Fruit fly (Drosophila melanogaster): ENCODE measurements around the gene CG6149.

The CG6149 gene

DNA sequence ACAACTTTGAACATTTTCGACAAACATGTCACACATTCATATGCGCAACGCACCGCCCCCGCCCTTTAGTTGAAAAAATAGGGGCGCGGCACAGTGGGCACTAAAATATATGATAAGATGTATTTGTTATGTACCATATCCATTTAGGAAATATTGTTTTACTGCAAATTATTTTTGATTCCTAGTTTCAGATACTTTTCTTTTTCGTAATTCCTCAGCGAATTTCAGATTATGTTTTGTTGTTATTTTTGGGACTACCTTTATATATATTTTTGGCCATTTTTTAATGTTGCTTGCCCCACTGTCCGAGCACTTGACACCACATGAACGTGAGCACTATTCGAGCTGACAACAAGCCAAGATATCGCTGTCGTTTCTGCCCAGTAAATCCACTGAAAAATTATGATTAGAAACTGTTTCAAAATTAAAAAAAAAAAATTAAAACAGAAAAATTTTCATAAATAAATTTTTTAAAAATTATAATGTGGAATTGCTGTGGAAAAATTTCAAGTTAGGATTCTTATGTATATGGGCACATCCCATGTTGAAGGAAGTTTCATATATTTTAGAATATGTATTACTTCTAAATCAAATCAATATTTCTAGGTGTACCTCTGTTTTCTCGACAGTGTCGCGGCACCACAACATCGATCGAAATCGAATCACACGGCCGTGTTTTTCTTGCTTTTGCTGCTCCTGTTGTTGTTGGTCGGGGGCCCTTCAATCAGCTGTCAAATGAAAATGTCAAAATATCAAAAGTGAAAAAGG is 17.8 kb downstream of the CG6149 start:
- TF ChIP-seq CG12605 (GFP tag; IDR thresholded peaks at IDR 0.05), result no peak
- TF ChIP-seq CG8301 (tag; optimal IDR thresholded peaks at IDR 0.05), result peak; percentile 23
- TF ChIP-seq Pif1A (GFP tag; optimal IDR thresholded peaks at IDR 0.05), result no peak
- TF ChIP-seq CG34367 (tag; optimal IDR thresholded peaks at IDR 0.05), result no peak
- TF ChIP-seq CG9948 (tag; optimal IDR thresholded peaks at IDR 0.05), result peak; percentile 25
- peak; percentile 13 for TF ChIP-seq CG8159 (tag; optimal IDR thresholded peaks at IDR 0.05)
- TF ChIP-seq CG13204 (GFP tag; optimal IDR thresholded peaks at IDR 0.05), result no peak
- no peak for TF ChIP-seq CG10348 (GFP tag; IDR thresholded peaks at IDR 0.05)
- TF ChIP-seq CG32121 (GFP tag; IDR thresholded peaks at IDR 0.05), result peak; percentile 77
- no peak for TF ChIP-seq Pif1B (GFP tag; optimal IDR thresholded peaks at IDR 0.05)
- TF ChIP-seq CG4496 (GFP tag; IDR thresholded peaks at IDR 0.05), result peak; percentile 53; the same call in 2 of the 3 replicates
- no peak for TF ChIP-seq EcR (GFP tag; optimal IDR thresholded peaks at IDR 0.05)
- TF ChIP-seq CG17806 (tag; optimal IDR thresholded peaks at IDR 0.05), result peak; percentile 12
- peak; percentile 40; the same call in 1 of the 2 replicates for TF ChIP-seq Ets98B (GFP tag; IDR thresholded peaks at IDR 0.05)
- no peak for TF ChIP-seq CG15710 (tag; optimal IDR thresholded peaks at IDR 0.05)
- TF ChIP-seq fd96Ca (GFP tag; IDR thresholded peaks at IDR 0.05), result peak; percentile 13; the same call in 2 of the 3 replicates
- TF ChIP-seq CG14655 (GFP tag; optimal IDR thresholded peaks at IDR 0.05), result peak; percentile 48
- no peak for TF ChIP-seq Snoo (tag; optimal IDR thresholded peaks at IDR 0.05)
- no peak for TF ChIP-seq gl (tag; optimal IDR thresholded peaks at IDR 0.05)
- no peak for TF ChIP-seq rn (GFP tag; IDR thresholded peaks at IDR 0.05)
- no peak for TF ChIP-seq D1 (tag; optimal IDR thresholded peaks at IDR 0.05)

DNA sequence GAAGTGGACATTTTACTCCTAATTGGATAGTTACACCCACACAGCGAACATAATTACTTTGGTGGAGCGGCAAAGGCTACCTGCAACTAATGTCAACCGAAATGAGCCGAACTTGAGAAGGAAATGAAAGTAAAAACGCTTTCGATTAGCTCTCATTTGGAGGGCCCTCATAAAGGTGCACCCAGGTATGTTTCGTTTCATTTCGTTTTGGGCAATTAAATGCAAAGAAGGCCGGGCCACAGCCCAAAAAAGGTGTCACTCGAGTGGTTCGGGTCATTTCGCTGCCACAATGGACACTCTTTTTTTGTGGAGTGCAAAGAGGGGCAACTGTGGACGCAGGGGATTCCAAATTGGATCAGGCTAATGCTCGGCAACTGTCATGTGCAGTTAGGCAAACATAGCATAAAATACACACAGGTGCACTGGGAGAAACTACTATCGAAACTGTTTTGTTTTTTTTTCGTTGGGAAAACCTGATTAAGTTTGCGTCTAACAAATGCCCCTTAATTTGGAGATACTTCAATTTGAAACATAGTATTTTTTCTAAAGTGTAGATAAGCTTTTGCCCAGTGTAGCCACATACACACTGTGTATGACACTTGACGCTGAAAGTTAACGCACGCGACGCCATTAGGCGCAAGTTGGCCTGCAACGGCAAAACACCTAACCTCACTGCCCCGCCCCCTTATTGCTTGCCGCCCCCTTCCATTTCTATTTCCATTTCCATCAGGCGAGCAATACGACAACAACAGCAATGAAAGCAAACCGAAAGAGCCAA is 18.6 kb downstream of the CG6149 start:
- TF ChIP-seq CG34367 (tag; optimal IDR thresholded peaks at IDR 0.05) (no peak), CG12605 (GFP tag; IDR thresholded peaks at IDR 0.05) (peak; percentile 56; the same call in 1 of the 2 replicates), Pif1B (GFP tag; optimal IDR thresholded peaks at IDR 0.05) (no peak), CG4496 (GFP tag; IDR thresholded peaks at IDR 0.05) (peak; percentile 84), CG8159 (tag; optimal IDR thresholded peaks at IDR 0.05) (no peak), CG17806 (tag; optimal IDR thresholded peaks at IDR 0.05) (no peak), gl (tag; optimal IDR thresholded peaks at IDR 0.05) (no peak), CG32121 (GFP tag; IDR thresholded peaks at IDR 0.05) (peak; percentile 85), CG9948 (tag; optimal IDR thresholded peaks at IDR 0.05) (no peak), Ets98B (GFP tag; IDR thresholded peaks at IDR 0.05) (peak; percentile 87), EcR (GFP tag; optimal IDR thresholded peaks at IDR 0.05) (no peak), CG10348 (GFP tag; IDR thresholded peaks at IDR 0.05) (peak; percentile 40; the same call in 1 of the 2 replicates), CG15710 (tag; optimal IDR thresholded peaks at IDR 0.05) (no peak), D1 (tag; optimal IDR thresholded peaks at IDR 0.05) (no peak), CG8301 (tag; optimal IDR thresholded peaks at IDR 0.05) (peak; percentile 18), CG13204 (GFP tag; optimal IDR thresholded peaks at IDR 0.05) (no peak), Pif1A (GFP tag; optimal IDR thresholded peaks at IDR 0.05) (no peak), Snoo (tag; optimal IDR thresholded peaks at IDR 0.05) (no peak), rn (GFP tag; IDR thresholded peaks at IDR 0.05) (peak; percentile 62; the same call in 1 of the 2 replicates), CG14655 (GFP tag; optimal IDR thresholded peaks at IDR 0.05) (peak; percentile 27), fd96Ca (GFP tag; IDR thresholded peaks at IDR 0.05) (peak; percentile 90)

DNA sequence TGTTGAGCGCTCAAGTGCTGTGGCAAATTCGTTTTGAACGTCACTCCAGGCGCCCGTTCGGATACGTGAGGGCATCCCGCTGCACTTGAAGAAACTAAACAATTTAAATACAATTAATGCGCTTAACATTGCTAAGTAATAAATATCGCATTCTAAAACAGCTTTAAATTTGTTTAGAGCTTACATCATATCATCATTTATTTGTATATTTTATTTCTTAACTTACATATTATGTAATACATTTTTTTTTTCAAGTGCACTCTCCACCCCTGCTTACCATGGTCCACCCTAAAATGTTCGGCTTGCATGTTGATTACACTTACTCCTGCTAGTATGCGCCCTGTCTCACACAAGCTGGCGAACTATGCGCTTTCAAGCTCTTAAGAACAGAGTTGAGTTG is 19.9 kb downstream of the CG6149 start:
- TF ChIP-seq rn (GFP tag; IDR thresholded peaks at IDR 0.05) (no peak), EcR (GFP tag; optimal IDR thresholded peaks at IDR 0.05) (no peak), CG17806 (tag; optimal IDR thresholded peaks at IDR 0.05) (peak; percentile 63), CG9948 (tag; optimal IDR thresholded peaks at IDR 0.05) (peak; percentile 65), CG10348 (GFP tag; IDR thresholded peaks at IDR 0.05) (no peak), CG12605 (GFP tag; IDR thresholded peaks at IDR 0.05) (peak; percentile 7; the same call in 1 of the 2 replicates), Ets98B (GFP tag; IDR thresholded peaks at IDR 0.05) (no peak), CG32121 (GFP tag; IDR thresholded peaks at IDR 0.05) (peak; percentile 53; the same call in 1 of the 2 replicates), CG15710 (tag; optimal IDR thresholded peaks at IDR 0.05) (peak; percentile 74), Pif1A (GFP tag; optimal IDR thresholded peaks at IDR 0.05) (peak; percentile 75), D1 (tag; optimal IDR thresholded peaks at IDR 0.05) (peak; percentile 29), CG13204 (GFP tag; optimal IDR thresholded peaks at IDR 0.05) (no peak), gl (tag; optimal IDR thresholded peaks at IDR 0.05) (peak; percentile 14), Pif1B (GFP tag; optimal IDR thresholded peaks at IDR 0.05) (peak; percentile 24), CG14655 (GFP tag; optimal IDR thresholded peaks at IDR 0.05) (peak; percentile 52), CG8159 (tag; optimal IDR thresholded peaks at IDR 0.05) (peak; percentile 96), Snoo (tag; optimal IDR thresholded peaks at IDR 0.05) (peak; percentile 48), fd96Ca (GFP tag; IDR thresholded peaks at IDR 0.05) (0 out of 3 replicates have a peak, but pooled peaks have one; percentile 35), CG4496 (GFP tag; IDR thresholded peaks at IDR 0.05) (peak; percentile 56; the same call in 1 of the 3 replicates), CG34367 (tag; optimal IDR thresholded peaks at IDR 0.05) (peak; percentile 52), CG8301 (tag; optimal IDR thresholded peaks at IDR 0.05) (peak; percentile 34)

- TF ChIP-seq Ets98B (GFP tag; IDR thresholded peaks at IDR 0.05), result no peak
- peak; percentile 49 for TF ChIP-seq CG14655 (GFP tag; optimal IDR thresholded peaks at IDR 0.05)
- TF ChIP-seq CG8159 (tag; optimal IDR thresholded peaks at IDR 0.05), result peak; percentile 46
- peak; percentile 39 for TF ChIP-seq CG8301 (tag; optimal IDR thresholded peaks at IDR 0.05)
- TF ChIP-seq CG13204 (GFP tag; optimal IDR thresholded peaks at IDR 0.05), result no peak
- no peak for TF ChIP-seq CG4496 (GFP tag; IDR thresholded peaks at IDR 0.05)
- peak; percentile 34 for TF ChIP-seq CG15710 (tag; optimal IDR thresholded peaks at IDR 0.05)
- peak; percentile 32; the same call in 1 of the 3 replicates for TF ChIP-seq fd96Ca (GFP tag; IDR thresholded peaks at IDR 0.05)
- TF ChIP-seq Snoo (tag; optimal IDR thresholded peaks at IDR 0.05), result peak; percentile 26
Observed at dm6 chr3L:11414453-11414852, 20.8 kb downstream of the CG6149 start.

Measured in whole organism, pupa.